Fruit fly (Drosophila melanogaster): Measurements from ENCODE around the gene CG33109.

Gene CG33109

dm6 chr3R:14217839-14218238, 3.5 kb downstream of the CG33109 start, which contains the start of gene CG9649:
Gene CG9649 (minus strand): TSS chr3R:14217882.
- TF ChIP-seq dl (GFP tag; optimal IDR thresholded peaks at IDR 0.05; ENCODE audit: insufficient read depth in 1 of 2, partially characterized antibody in 2 of 2): no peak
- TF ChIP-seq Myc (optimal IDR thresholded peaks at IDR 0.05): no peak
- no peak for TF ChIP-seq sv (GFP tag; optimal IDR thresholded peaks at IDR 0.05)
- TF ChIP-seq pan (optimal IDR thresholded peaks at IDR 0.05): no peak

- TF ChIP-seq rgr (GFP tag; optimal IDR thresholded peaks at IDR 0.05) (no peak), br (GFP tag; optimal IDR thresholded peaks at IDR 0.05) (no peak), Sp1 (GFP tag; optimal IDR thresholded peaks at IDR 0.05) (no peak), h (GFP tag; optimal IDR thresholded peaks at IDR 0.05) (no peak), sv (GFP tag; optimal IDR thresholded peaks at IDR 0.05) (no peak), tai (GFP tag; optimal IDR thresholded peaks at IDR 0.05) (no peak)
These were observed 6.6 kb downstream of the CG33109 start, which contains the start of gene Dop1R1 for dm6 chr3R:14214776-14215175. Gene Dop1R1 (minus strand): TSS chr3R:14214810.

Data from whole organism, wandering third instar larva.